Worm (Caenorhabditis elegans): Measurements from ENCODE around the gene eif-1.

Gene eif-1

DNA sequence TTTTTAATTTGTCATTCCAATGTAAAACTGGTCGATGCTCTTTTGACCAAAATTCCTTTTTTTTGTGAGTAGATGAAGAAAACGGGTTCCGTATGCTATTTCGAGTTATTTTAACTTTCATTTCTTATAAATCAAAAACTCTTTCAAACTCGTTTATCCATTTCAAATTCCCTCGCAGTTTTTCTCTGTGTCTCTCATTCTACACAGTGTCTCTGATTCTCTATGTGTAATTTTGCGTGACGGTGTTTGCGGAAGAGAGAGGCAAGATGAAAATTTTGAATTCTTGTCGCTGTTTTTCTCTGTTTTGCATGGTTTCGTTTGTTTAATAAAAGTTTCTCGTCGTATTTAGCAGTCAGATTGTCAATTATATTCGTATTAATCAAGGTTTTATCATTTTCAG, 5.7 kb upstream of the eif-1 start, which contains the start of gene citk-2 (continued):
- peak; percentile 96 for TF ChIP-seq snu-23 (GFP tag; optimal IDR thresholded peaks at IDR 0.05)
- peak; percentile 38 for TF ChIP-seq efl-3 (GFP tag; optimal IDR thresholded peaks at IDR 0.05)
- peak in 2 of 6 experiments; percentile 76 to 91 for TF ChIP-seq elt-3 (tag; optimal IDR thresholded peaks at IDR 0.05)
- TF ChIP-seq skn-1 (tag; optimal IDR thresholded peaks at IDR 0.05) = peak; percentile 94
- TF ChIP-seq aly-2 (tag; optimal IDR thresholded peaks at IDR 0.05) = peak; percentile 92
- no peak for TF ChIP-seq unc-62 (GFP tag; optimal IDR thresholded peaks at IDR 0.05)
- peak; percentile 95 for TF ChIP-seq nhr-85 (tag)
- peak; percentile 90 for TF ChIP-seq snpc-4 (tag; optimal IDR thresholded peaks at IDR 0.05)
- peak; percentile 50 for TF ChIP-seq aha-1 (tag; optimal IDR thresholded peaks at IDR 0.05)
- peak; percentile 41; the same call in 1 of the 2 replicates for TF ChIP-seq unc-98 (GFP tag; IDR thresholded peaks at IDR 0.05)
- no peak for TF ChIP-seq ets-5 (GFP tag; IDR thresholded peaks at IDR 0.05)
- TF ChIP-seq nhr-47 (tag; optimal IDR thresholded peaks at IDR 0.05) = peak; percentile 96
- TF ChIP-seq fkh-10 (GFP tag; optimal IDR thresholded peaks at IDR 0.05) = peak; percentile 21
- peak; percentile 88 for TF ChIP-seq ceh-8 (GFP tag; optimal IDR thresholded peaks at IDR 0.05)
- no peak for TF ChIP-seq Y116A8C.19 (tag; optimal IDR thresholded peaks at IDR 0.05; ENCODE audit: borderline replicate concordance)
- TF ChIP-seq ceh-63 (GFP tag; optimal IDR thresholded peaks at IDR 0.05) = no peak
- peak; percentile 88 for TF ChIP-seq lin-14 (GFP tag; optimal IDR thresholded peaks at IDR 0.05)
- TF ChIP-seq mep-1 (tag; optimal IDR thresholded peaks at IDR 0.05) = peak; percentile 98
- TF ChIP-seq unc-30 (tag; optimal IDR thresholded peaks at IDR 0.05) = no peak
- TF ChIP-seq nhr-76 (tag; optimal IDR thresholded peaks at IDR 0.05) = no peak
- peak; percentile 90 for TF ChIP-seq ztf-4 (tag; optimal IDR thresholded peaks at IDR 0.05)
- TF ChIP-seq ces-1 (GFP tag; optimal IDR thresholded peaks at IDR 0.05) = no peak
- peak; percentile 52 for TF ChIP-seq sup-37 (GFP tag; optimal IDR thresholded peaks at IDR 0.05)
- peak; percentile 85 for TF ChIP-seq egl-13 (tag; optimal IDR thresholded peaks at IDR 0.05)
- TF ChIP-seq C34B4.2 (tag; optimal IDR thresholded peaks at IDR 0.05) = peak; percentile 45
- peak; percentile 37 for TF ChIP-seq zag-1 (tag; optimal IDR thresholded peaks at IDR 0.05)
- TF ChIP-seq nhr-20 (tag; optimal IDR thresholded peaks at IDR 0.05) = peak; percentile 95
- peak; percentile 97 for TF ChIP-seq rnt-1 (tag; optimal IDR thresholded peaks at IDR 0.05)
- TF ChIP-seq F16B12.6 (tag; optimal IDR thresholded peaks at IDR 0.05) = peak; percentile 100
- peak; percentile 60 for TF ChIP-seq ceh-90 (tag; optimal IDR thresholded peaks at IDR 0.05)
- TF ChIP-seq C04F5.9 (tag; optimal IDR thresholded peaks at IDR 0.05) = peak; percentile 80
- TF ChIP-seq hlh-17 (GFP tag; optimal IDR thresholded peaks at IDR 0.05; ENCODE audit: borderline replicate concordance) = no peak
- TF ChIP-seq lin-39 (tag; optimal IDR thresholded peaks at IDR 0.05) = peak; percentile 90
- TF ChIP-seq fos-1 (tag; optimal IDR thresholded peaks at IDR 0.05) = peak; percentile 93
- peak; percentile 92 for TF ChIP-seq unc-86 (tag; optimal IDR thresholded peaks at IDR 0.05)
- TF ChIP-seq dsc-1 (tag; optimal IDR thresholded peaks at IDR 0.05) = peak; percentile 94
- no peak for TF ChIP-seq hlh-4 (tag; optimal IDR thresholded peaks at IDR 0.05)
- TF ChIP-seq C16A3.4 (tag; optimal IDR thresholded peaks at IDR 0.05) = peak; percentile 92
- peak; percentile 100 for TF ChIP-seq dpl-1 (GFP tag; optimal IDR thresholded peaks at IDR 0.05)
- peak; percentile 80 for TF ChIP-seq mab-9 (GFP tag; IDR thresholded peaks at IDR 0.05)
- peak; percentile 95 for TF ChIP-seq swsn-7 (tag; optimal IDR thresholded peaks at IDR 0.05)
- TF ChIP-seq egl-27 (tag; optimal IDR thresholded peaks at IDR 0.05) = peak in 1 of 2 experiments; percentile 1
- TF ChIP-seq sptf-1 (tag; optimal IDR thresholded peaks at IDR 0.05) = no peak
- peak; percentile 74 to 90 (median 88) for TF ChIP-seq ceh-82 (tag; optimal IDR thresholded peaks at IDR 0.05)
- TF ChIP-seq grh-1 (GFP tag; IDR thresholded peaks at IDR 0.05) = peak; percentile 95
- peak; percentile 86 for TF ChIP-seq nhr-11 (tag; optimal IDR thresholded peaks at IDR 0.05)
- peak; percentile 84 for TF ChIP-seq irx-1 (tag; optimal IDR thresholded peaks at IDR 0.05)
- peak; percentile 61 for TF ChIP-seq nhr-77 (tag; optimal IDR thresholded peaks at IDR 0.05)
- peak; percentile 58 for TF ChIP-seq nhr-84 (tag; optimal IDR thresholded peaks at IDR 0.05)
- peak; percentile 79 for TF ChIP-seq lin-13 (GFP tag; optimal IDR thresholded peaks at IDR 0.05)
- TF ChIP-seq xbp-1 (tag; optimal IDR thresholded peaks at IDR 0.05) = peak; percentile 94
- TF ChIP-seq zip-4 (GFP tag; optimal IDR thresholded peaks at IDR 0.05) = peak; percentile 73
- peak; percentile 67 for TF ChIP-seq fkh-4 (tag; optimal IDR thresholded peaks at IDR 0.05; ENCODE audit: borderline replicate concordance)
